Worm (Caenorhabditis elegans) whole organism, dauer: ENCODE results near the gene swd-2.2.

ENCODE experiments used
- unc-62 ChIP-seq: sonication (generic microtip); optimal IDR thresholded peaks from 2 replicates; lab custom pipeline; 2017; ENCODE audit warnings: missing biosample characterization, missing genetic modification reagents, missing genetic modification characterization

The swd-2.2 gene

ce11 chrIV:7803250-7803649, 29.0 kb downstream of the swd-2.2 start, which contains the start of gene C33H5.16:
TSS of gene C33H5.16 (minus strand) at chrIV:7803350.
- no peak for TF ChIP-seq unc-62

DNA sequence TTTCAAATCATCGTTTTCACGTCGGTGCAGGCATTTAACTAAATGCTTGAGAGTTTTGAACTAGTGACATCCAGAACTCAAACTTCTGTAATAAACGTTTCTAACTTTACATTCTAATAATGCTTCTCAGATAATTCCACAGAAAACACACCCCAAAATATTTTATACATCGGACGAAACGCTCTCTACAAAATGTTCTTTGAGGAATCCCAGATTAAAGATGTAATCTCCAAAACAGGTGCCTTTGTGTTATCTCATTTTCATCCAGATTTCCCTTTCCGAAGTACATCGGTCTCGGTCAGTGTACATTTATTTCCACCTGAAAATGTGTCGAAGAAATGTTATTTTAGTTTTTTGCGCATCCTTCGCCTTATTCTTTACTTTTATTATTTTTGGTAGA, 30.5 kb downstream of the swd-2.2 start, which contains the start of gene C33H5.2:
Gene C33H5.2 (plus strand): TSS at position 301 of the 400 bp plus-strand sequence.
- TF ChIP-seq unc-62 = no peak

DNA sequence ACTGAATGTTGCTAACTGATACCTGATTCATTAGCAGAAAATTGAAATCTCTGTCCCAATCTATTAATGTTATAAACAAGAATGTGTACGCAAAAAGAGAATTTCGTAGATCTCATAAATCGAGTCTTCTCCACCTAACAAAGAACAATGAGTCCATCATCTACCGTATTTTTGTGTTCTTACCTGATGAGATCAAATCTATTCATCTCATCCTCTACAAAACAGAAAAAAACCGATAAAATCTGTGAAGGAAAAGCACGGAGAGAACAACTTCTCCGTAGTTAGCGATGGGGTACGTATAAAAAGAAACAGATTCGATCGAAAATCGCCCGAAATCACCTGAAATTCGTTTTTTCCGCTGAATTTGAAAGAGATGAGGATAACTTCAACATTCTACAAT, 34.4 kb downstream of the swd-2.2 start, which contains the start of gene C33H5.1:
Gene C33H5.1 (plus strand): TSS at position 330 of the 400 bp plus-strand sequence.
- no peak for TF ChIP-seq unc-62

DNA sequence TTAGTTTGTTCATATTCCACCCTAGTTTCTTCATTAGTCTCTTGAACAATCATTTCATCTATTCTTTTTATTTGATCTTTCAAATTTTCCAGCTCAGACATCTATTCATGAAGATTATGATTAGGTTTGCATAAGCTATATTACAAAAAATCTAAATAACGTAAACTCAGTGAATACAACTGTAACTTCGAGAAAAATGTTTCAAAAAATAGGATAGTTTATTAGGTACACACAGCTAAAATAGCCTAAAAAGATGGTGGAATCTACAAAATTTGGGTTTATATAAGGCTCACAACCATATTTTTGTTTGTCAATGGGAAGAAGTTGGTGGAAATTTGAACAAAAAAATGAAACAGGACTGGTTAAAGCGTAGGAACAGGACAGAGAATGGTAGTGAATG, 38.5 kb downstream of the swd-2.2 start, which contains the start of gene zgpa-1:
Gene zgpa-1 (minus strand): TSS at position 101 of the 400 bp plus-strand sequence.
- no peak for TF ChIP-seq unc-62

- TF ChIP-seq unc-62 = no peak
These were observed 41.5 kb downstream of the swd-2.2 start, which contains the start of gene cdgs-1 for ce11 chrIV:7815683-7816183. TSS of gene cdgs-1 (minus strand) at chrIV:7815733.

DNA sequence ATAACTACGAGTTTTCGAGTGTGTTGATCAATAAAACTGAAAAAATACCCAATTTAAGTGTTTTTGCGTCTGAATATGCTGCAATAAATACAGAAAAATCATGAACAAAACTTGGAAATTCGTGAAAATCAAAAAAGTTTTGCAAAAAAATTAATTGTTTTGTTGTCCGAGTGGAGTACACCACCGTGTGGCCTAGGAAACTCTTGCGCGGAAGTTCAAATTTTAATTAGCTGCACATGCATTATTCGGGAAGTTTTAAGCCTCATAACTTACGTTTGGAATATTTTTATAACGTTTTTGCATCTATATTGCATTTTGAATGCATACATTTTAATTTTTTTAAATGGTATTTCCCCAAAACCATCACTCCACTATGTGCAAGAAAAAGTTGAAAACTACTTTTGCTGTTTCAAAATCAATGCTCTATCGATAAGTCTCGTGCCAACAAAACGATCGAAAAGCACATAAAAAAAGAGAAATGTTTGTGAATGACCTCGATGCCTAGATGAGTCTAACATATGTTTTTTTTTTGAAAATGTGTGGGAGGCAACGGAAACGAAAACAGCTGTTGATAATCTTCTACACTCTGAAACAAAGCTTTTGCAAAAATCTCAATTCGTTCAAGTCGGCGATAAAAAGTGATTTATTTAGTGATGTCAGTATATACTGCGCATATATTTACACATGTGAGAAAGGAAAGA, 42.3 kb downstream of the swd-2.2 start:
- no peak for TF ChIP-seq unc-62

ce11 chrIV:7817852-7818251, 43.6 kb downstream of the swd-2.2 start, which contains the start of gene ric-3:
TSS of gene ric-3 (plus strand) at chrIV:7818251.
- no peak for TF ChIP-seq unc-62

- TF ChIP-seq unc-62 = no peak
These were observed 48.3 kb downstream of the swd-2.2 start, which contains the start of gene T14A8.2 for ce11 chrIV:7822524-7822923. TSS of gene T14A8.2 (minus strand) at chrIV:7822624.

DNA sequence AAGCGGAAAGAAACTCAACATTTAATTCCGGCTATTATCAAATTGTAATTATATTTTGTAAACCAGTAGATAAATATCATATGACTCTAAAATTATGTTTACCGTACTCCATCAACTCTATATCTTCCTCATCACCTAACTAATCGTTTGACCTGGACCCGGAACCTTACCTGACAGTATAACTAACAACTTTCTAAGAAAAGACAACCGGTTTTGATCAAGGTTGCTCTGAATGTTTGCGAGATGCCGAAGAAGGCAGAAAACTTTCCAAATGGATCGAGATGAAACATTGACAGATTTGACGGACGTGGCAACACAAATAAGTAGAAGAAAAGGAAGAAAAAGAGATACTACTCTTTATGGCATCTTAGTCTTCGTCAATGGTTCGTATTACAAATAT, 50.4 kb downstream of the swd-2.2 start:
- TF ChIP-seq unc-62 = no peak
